Fruit fly (Drosophila melanogaster): ENCODE data around the gene RfC38.
A peak's percentile ranks its signal among the peaks of the same experiment; 100 is the strongest.

The RfC38 gene

DNA sequence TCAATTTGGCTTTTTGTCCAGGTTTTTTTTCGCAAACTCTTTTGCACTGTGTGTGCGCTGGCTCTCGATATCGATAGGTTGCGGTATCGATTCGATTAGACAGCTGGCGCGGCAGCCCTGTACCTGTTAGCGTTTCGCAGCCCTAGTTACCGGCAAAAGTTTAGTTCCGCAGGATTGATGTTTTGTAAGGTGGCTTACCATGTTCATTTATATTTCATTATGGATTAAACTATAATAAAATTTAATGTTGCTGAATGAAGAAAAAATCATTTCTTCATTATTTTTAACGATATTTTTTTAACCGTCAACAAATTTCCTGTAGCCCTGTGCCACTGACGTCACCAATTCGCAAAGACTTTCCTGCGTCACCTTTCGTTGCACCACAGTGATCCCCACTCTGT is 23.9 kb downstream of the RfC38 start, which contains the start of gene Reps (continued):
- TF ChIP-seq Adf1 (GFP tag; IDR thresholded peaks at IDR 0.05) (peak; percentile 86), btn (GFP tag; optimal IDR thresholded peaks at IDR 0.05) (peak; percentile 94), Med (GFP tag) (peak; percentile 100), CG11093 (GFP tag; IDR thresholded peaks at IDR 0.05) (peak; percentile 99), HmgZ (tag; optimal IDR thresholded peaks at IDR 0.05) (peak; percentile 99), ems (GFP tag; optimal IDR thresholded peaks at IDR 0.05) (peak; percentile 98), CG17829 (tag; optimal IDR thresholded peaks at IDR 0.05) (peak; percentile 99), CG42726 (GFP tag; IDR thresholded peaks at IDR 0.05; ENCODE audit: partially characterized antibody) (peak; percentile 69; the same call in 1 of the 2 replicates), vvl (GFP tag; IDR thresholded peaks at IDR 0.05) (peak; percentile 99), CG3163 (GFP tag; optimal IDR thresholded peaks at IDR 0.05) (peak; percentile 86), Ravus (GFP tag; IDR thresholded peaks at IDR 0.05) (peak; percentile 97), ara (GFP tag; IDR thresholded peaks at IDR 0.05) (peak; percentile 99), CG6765 (GFP tag; optimal IDR thresholded peaks at IDR 0.05) (peak; percentile 96), CG6272 (GFP tag; IDR thresholded peaks at IDR 0.05) (peak; percentile 99), CG10147 (GFP tag; optimal IDR thresholded peaks at IDR 0.05) (peak; percentile 98), sim (GFP tag; IDR thresholded peaks at IDR 0.05) (peak; percentile 98), Kr (GFP tag; optimal IDR thresholded peaks at IDR 0.05) (peak; percentile 63), CG10462 (GFP tag; optimal IDR thresholded peaks at IDR 0.05) (peak; percentile 98), lab (GFP tag; optimal IDR thresholded peaks at IDR 0.05) (peak; percentile 99), ken (GFP tag; IDR thresholded peaks at IDR 0.05) (peak; percentile 99), wek (GFP tag; optimal IDR thresholded peaks at IDR 0.05) (peak; percentile 88), croc (GFP tag; conservative IDR thresholded peaks at IDR 0.05) (peak; percentile 99), CG32532 (GFP tag; IDR thresholded peaks at IDR 0.05) (peak; percentile 99), Fer2 (tag; optimal IDR thresholded peaks at IDR 0.05) (peak; percentile 98), sens (GFP tag) (peak; percentile 100), MBD-R2 (GFP tag; IDR thresholded peaks at IDR 0.05) (peak; percentile 99), H15 (GFP tag; IDR thresholded peaks at IDR 0.05) (peak; percentile 99), run (tag; optimal IDR thresholded peaks at IDR 0.05) (peak; percentile 93), rib (GFP tag; IDR thresholded peaks at IDR 0.05) (peak; percentile 97), CG15011 (GFP tag; optimal IDR thresholded peaks at IDR 0.05) (peak; percentile 97), CG17385 (GFP tag; optimal IDR thresholded peaks at IDR 0.05) (peak; percentile 95), CG10431 (GFP tag; optimal IDR thresholded peaks at IDR 0.05) (peak; percentile 94), hkb (optimal IDR thresholded peaks at IDR 0.05) (peak; percentile 91), hkb (GFP tag; IDR thresholded peaks at IDR 0.05) (peak; percentile 99), TFAM (GFP tag; optimal IDR thresholded peaks at IDR 0.05) (peak; percentile 91), Bdp1 (GFP tag; optimal IDR thresholded peaks at IDR 0.05) (peak; percentile 93), CG30403 (GFP tag; optimal IDR thresholded peaks at IDR 0.05) (peak; percentile 99), CG4404 (GFP tag; IDR thresholded peaks at IDR 0.05) (peak; percentile 100), Dek (tag; optimal IDR thresholded peaks at IDR 0.05) (peak; percentile 97), CG1529 (GFP tag; optimal IDR thresholded peaks at IDR 0.05) (peak; percentile 96), gce (GFP tag; IDR thresholded peaks at IDR 0.05) (peak; percentile 97), CG2116 (GFP tag; optimal IDR thresholded peaks at IDR 0.05) (peak; percentile 94), CG18619 (GFP tag; optimal IDR thresholded peaks at IDR 0.05) (peak; percentile 97), gro (GFP tag; optimal IDR thresholded peaks at IDR 0.05) (peak; percentile 97), CG34376 (GFP tag; optimal IDR thresholded peaks at IDR 0.05) (peak; percentile 98), seq (GFP tag; IDR thresholded peaks at IDR 0.05) (peak; percentile 98), ham (GFP tag; IDR thresholded peaks at IDR 0.05) (peak; percentile 95), aop (GFP tag; IDR thresholded peaks at IDR 0.05) (peak; percentile 91), usp (GFP tag; optimal IDR thresholded peaks at IDR 0.05) (no peak), sens-2 (GFP tag; IDR thresholded peaks at IDR 0.05) (peak; percentile 98), CG14441 (GFP tag; IDR thresholded peaks at IDR 0.05) (peak; percentile 99), CG1602 (GFP tag; optimal IDR thresholded peaks at IDR 0.05) (peak; percentile 99), CG12071 (GFP tag; optimal IDR thresholded peaks at IDR 0.05) (peak; percentile 96)
